Worm (Caenorhabditis elegans): ENCODE data around the gene acbp-7.

Gene acbp-7

ce11 chrIII:4837429-4837828 lies at the start of gene acbp-7, which contains the start of gene F26A1.19:
acbp-7 (plus strand) TSS chrIII:4837729.
F26A1.19 (plus strand) TSS chrIII:4837731.
- TF ChIP-seq flt-1 (GFP tag; IDR thresholded peaks at IDR 0.05) (no peak), med-1 (GFP tag; optimal IDR thresholded peaks at IDR 0.05; ENCODE audit: insufficient read depth) (no peak), ztf-23 (GFP tag; IDR thresholded peaks at IDR 0.05) (no peak), tab-1 (GFP tag; IDR thresholded peaks at IDR 0.05) (no peak), ztf-29 (GFP tag; IDR thresholded peaks at IDR 0.05) (no peak), T22C8.4 (GFP tag; IDR thresholded peaks at IDR 0.05) (no peak), cog-1 (tag; optimal IDR thresholded peaks at IDR 0.05) (no peak), ref-1 (GFP tag; conservative IDR thresholded peaks at IDR 0.05) (no peak), klf-2 (GFP tag; conservative IDR thresholded peaks at IDR 0.05) (no peak)

- TF ChIP-seq T22C8.4 (GFP tag; IDR thresholded peaks at IDR 0.05), result no peak
- TF ChIP-seq ref-1 (GFP tag; conservative IDR thresholded peaks at IDR 0.05), result no peak
- TF ChIP-seq ztf-23 (GFP tag; IDR thresholded peaks at IDR 0.05), result no peak
- TF ChIP-seq tab-1 (GFP tag; IDR thresholded peaks at IDR 0.05), result no peak
- TF ChIP-seq cog-1 (tag; optimal IDR thresholded peaks at IDR 0.05), result no peak
- no peak for TF ChIP-seq med-1 (GFP tag; optimal IDR thresholded peaks at IDR 0.05; ENCODE audit: insufficient read depth)
- no peak for TF ChIP-seq ztf-29 (GFP tag; IDR thresholded peaks at IDR 0.05)
- TF ChIP-seq flt-1 (GFP tag; IDR thresholded peaks at IDR 0.05), result no peak
- no peak for TF ChIP-seq klf-2 (GFP tag; conservative IDR thresholded peaks at IDR 0.05)
Observed at ce11 chrIII:4792560-4793136, 44.9 kb upstream of the acbp-7 start, which contains the start of gene mip-1. mip-1 (plus strand) TSS chrIII:4793086.

- no peak for TF ChIP-seq ztf-29 (GFP tag; IDR thresholded peaks at IDR 0.05)
- 0 out of 2 replicates have a peak, but pooled peaks have one; percentile 27 for TF ChIP-seq T22C8.4 (GFP tag; IDR thresholded peaks at IDR 0.05)
Observed at ce11 chrIII:4796039-4796438, 41.5 kb upstream of the acbp-7 start.

DNA sequence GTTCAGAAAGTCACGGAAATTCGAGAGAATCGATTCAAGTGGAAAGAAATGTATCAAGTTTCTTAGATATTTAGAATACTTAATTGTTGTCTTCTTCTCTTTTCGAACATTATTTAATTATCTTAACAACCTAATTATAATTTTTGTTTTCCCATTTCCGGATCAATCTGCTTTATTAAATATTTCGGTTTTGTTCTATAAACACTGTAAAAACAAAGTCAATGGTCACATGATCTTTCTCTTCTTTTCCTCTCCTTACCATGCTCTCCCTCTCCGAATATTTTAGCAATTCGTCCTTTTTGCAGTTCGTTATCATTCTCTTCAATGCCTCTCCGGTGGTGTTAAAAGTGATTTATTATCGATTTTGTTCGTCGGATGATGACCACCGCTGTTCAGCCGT lies 41.0 kb upstream of the acbp-7 start, which contains the start of gene tag-325:
Gene tag-325 (plus strand): TSS at position 301 of the 400 bp plus-strand sequence.
- TF ChIP-seq klf-2 (GFP tag; conservative IDR thresholded peaks at IDR 0.05) (no peak), ztf-29 (GFP tag; IDR thresholded peaks at IDR 0.05) (no peak), ztf-23 (GFP tag; IDR thresholded peaks at IDR 0.05) (no peak), ref-1 (GFP tag; conservative IDR thresholded peaks at IDR 0.05) (no peak), cog-1 (tag; optimal IDR thresholded peaks at IDR 0.05) (no peak), T22C8.4 (GFP tag; IDR thresholded peaks at IDR 0.05) (no peak), tab-1 (GFP tag; IDR thresholded peaks at IDR 0.05) (no peak), flt-1 (GFP tag; IDR thresholded peaks at IDR 0.05) (no peak), med-1 (GFP tag; optimal IDR thresholded peaks at IDR 0.05; ENCODE audit: insufficient read depth) (no peak)

DNA sequence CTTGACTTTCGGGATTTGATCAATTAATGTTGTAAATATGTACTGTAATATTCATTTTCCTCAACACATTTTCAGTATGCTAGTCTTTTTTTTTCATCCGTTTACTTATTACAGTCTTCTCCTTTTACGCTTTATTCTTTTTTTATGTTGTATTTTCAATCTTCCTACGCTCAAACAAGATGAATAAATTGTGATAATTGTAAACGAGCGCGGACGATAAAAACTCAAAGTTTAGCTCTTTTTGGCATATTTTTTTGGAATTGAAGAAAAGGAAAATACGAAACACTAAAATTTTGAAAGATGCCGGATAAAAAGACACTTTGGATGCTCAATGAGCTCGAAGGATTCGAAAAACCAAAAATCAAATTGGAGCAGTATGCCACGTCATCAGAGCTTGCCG lies 34.8 kb upstream of the acbp-7 start, which contains the start of gene metl-5:
Gene metl-5 (plus strand): TSS at position 301 of the 400 bp plus-strand sequence.
- no peak for TF ChIP-seq klf-2 (GFP tag; conservative IDR thresholded peaks at IDR 0.05)
- TF ChIP-seq cog-1 (tag; optimal IDR thresholded peaks at IDR 0.05), result no peak
- TF ChIP-seq ztf-23 (GFP tag; IDR thresholded peaks at IDR 0.05), result no peak
- TF ChIP-seq ztf-29 (GFP tag; IDR thresholded peaks at IDR 0.05), result no peak
- TF ChIP-seq med-1 (GFP tag; optimal IDR thresholded peaks at IDR 0.05; ENCODE audit: insufficient read depth), result no peak
- no peak for TF ChIP-seq T22C8.4 (GFP tag; IDR thresholded peaks at IDR 0.05)
- TF ChIP-seq flt-1 (GFP tag; IDR thresholded peaks at IDR 0.05), result no peak
- no peak for TF ChIP-seq tab-1 (GFP tag; IDR thresholded peaks at IDR 0.05)
- no peak for TF ChIP-seq ref-1 (GFP tag; conservative IDR thresholded peaks at IDR 0.05)

DNA sequence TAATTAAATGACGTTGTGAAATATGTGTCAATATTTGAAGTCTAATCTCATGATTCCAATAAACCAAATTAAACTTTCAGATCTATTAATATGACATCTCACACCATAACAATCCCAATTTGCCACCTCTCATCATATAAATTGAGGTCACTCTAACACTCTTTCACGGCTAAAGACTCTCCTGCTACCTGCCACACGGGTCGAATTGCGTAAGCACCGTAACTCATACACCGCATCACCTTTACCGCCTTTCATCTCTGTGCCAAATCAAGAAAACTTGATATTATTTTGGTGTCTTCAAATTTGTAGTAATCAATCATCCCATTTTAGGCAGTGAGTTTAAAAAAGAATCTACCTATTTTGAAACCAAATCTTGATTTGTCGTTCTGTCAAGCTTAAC lies 31.2 kb upstream of the acbp-7 start:
- TF ChIP-seq klf-2 (GFP tag; conservative IDR thresholded peaks at IDR 0.05) (no peak), cog-1 (tag; optimal IDR thresholded peaks at IDR 0.05) (no peak), ztf-23 (GFP tag; IDR thresholded peaks at IDR 0.05) (no peak), tab-1 (GFP tag; IDR thresholded peaks at IDR 0.05) (no peak), T22C8.4 (GFP tag; IDR thresholded peaks at IDR 0.05) (no peak), ztf-29 (GFP tag; IDR thresholded peaks at IDR 0.05) (no peak), med-1 (GFP tag; optimal IDR thresholded peaks at IDR 0.05; ENCODE audit: insufficient read depth) (no peak), flt-1 (GFP tag; IDR thresholded peaks at IDR 0.05) (no peak), ref-1 (GFP tag; conservative IDR thresholded peaks at IDR 0.05) (no peak)

ce11 chrIII:4808089-4808488 lies 29.4 kb upstream of the acbp-7 start:
- TF ChIP-seq klf-2 (GFP tag; conservative IDR thresholded peaks at IDR 0.05) (no peak), T22C8.4 (GFP tag; IDR thresholded peaks at IDR 0.05) (no peak), flt-1 (GFP tag; IDR thresholded peaks at IDR 0.05) (no peak), tab-1 (GFP tag; IDR thresholded peaks at IDR 0.05) (no peak), ref-1 (GFP tag; conservative IDR thresholded peaks at IDR 0.05) (no peak), med-1 (GFP tag; optimal IDR thresholded peaks at IDR 0.05; ENCODE audit: insufficient read depth) (no peak)

DNA sequence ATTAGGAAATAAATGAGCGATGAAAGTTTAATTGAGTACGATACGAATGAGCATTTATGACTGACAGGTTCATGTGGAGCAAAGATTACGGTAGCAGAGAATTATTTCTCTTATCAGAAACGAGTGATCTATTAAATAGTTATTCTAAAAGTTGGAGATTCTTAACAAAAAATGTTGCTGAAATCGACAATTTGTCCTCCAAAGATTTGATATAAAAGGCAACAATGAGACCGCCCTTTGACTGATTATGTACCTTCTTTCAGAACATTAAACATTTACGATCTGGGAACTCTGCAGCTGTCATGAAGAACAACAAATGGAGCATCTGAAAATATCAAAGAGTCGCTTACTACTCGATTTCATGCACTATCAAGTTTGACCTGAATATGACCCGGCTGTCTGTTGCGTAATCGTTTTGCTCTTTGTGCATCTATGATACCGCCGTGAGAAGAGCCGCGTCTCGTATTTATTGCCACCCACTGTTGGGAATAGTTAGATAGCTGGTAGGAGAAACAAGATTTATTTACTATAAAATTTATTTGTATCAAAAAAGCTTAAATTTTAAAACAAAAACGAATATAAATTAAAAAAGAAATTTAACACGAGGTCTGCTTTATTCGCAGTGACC lies 27.9 kb upstream of the acbp-7 start, which contains the start of gene pal-1:
Gene pal-1 (minus strand): TSS at position 51 of the 628 bp plus-strand sequence.
- TF ChIP-seq klf-2 (GFP tag; conservative IDR thresholded peaks at IDR 0.05) (no peak), T22C8.4 (GFP tag; IDR thresholded peaks at IDR 0.05) (no peak), cog-1 (tag; optimal IDR thresholded peaks at IDR 0.05) (no peak), med-1 (GFP tag; optimal IDR thresholded peaks at IDR 0.05; ENCODE audit: insufficient read depth) (no peak), tab-1 (GFP tag; IDR thresholded peaks at IDR 0.05) (no peak), flt-1 (GFP tag; IDR thresholded peaks at IDR 0.05) (no peak), ztf-23 (GFP tag; IDR thresholded peaks at IDR 0.05) (no peak), ztf-29 (GFP tag; IDR thresholded peaks at IDR 0.05) (no peak), ref-1 (GFP tag; conservative IDR thresholded peaks at IDR 0.05) (no peak)

DNA sequence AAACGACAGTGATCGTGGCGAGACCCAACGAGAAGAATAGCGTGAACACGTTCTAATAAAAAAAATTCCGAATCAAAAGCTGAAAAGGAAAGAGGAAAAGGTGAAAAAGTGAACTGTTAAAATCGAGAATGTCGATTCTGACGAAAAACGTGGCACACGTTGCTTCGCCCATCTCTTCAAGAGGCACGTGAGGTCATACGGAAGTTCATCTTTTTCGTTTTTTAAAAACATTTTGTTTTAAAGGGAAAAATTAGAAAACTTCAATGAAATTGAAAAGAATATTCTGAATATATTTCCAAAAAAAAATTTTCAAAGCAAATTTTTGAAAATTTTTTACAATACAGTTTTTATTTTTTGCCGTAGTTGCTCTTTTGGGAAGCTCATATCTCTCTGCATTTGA lies 26.3 kb upstream of the acbp-7 start, which contains the start of gene C38D4.7:
Gene C38D4.7 (minus strand): TSS at position 101 of the 400 bp plus-strand sequence.
- TF ChIP-seq cog-1 (tag; optimal IDR thresholded peaks at IDR 0.05), result no peak
- no peak for TF ChIP-seq ref-1 (GFP tag; conservative IDR thresholded peaks at IDR 0.05)
- TF ChIP-seq tab-1 (GFP tag; IDR thresholded peaks at IDR 0.05), result no peak
- TF ChIP-seq T22C8.4 (GFP tag; IDR thresholded peaks at IDR 0.05), result no peak
- no peak for TF ChIP-seq flt-1 (GFP tag; IDR thresholded peaks at IDR 0.05)
- TF ChIP-seq med-1 (GFP tag; optimal IDR thresholded peaks at IDR 0.05; ENCODE audit: insufficient read depth), result no peak
- TF ChIP-seq klf-2 (GFP tag; conservative IDR thresholded peaks at IDR 0.05), result no peak
- no peak for TF ChIP-seq ztf-29 (GFP tag; IDR thresholded peaks at IDR 0.05)
- no peak for TF ChIP-seq ztf-23 (GFP tag; IDR thresholded peaks at IDR 0.05)
